Worm (Caenorhabditis elegans): ENCODE measurements around the gene lig-4.

Gene lig-4

ce11 chrIII:7495616-7496146 is 25.6 kb upstream of the lig-4 start (continued):
- TF ChIP-seq dpl-1 (GFP tag; optimal IDR thresholded peaks at IDR 0.05) (no peak), pha-4 (tag; optimal IDR thresholded peaks at IDR 0.05) (no peak), lsy-27 (tag; optimal IDR thresholded peaks at IDR 0.05; ENCODE audit: borderline replicate concordance, insufficient read depth) (no peak), hlh-26 (GFP tag; conservative IDR thresholded peaks at IDR 0.05) (no peak), rcor-1 (GFP tag; IDR thresholded peaks at IDR 0.05) (0 out of 2 replicates have a peak, but pooled peaks have one; percentile 6), madf-8 (GFP tag; conservative IDR thresholded peaks at IDR 0.05) (no peak), cebp-1 (GFP tag; IDR thresholded peaks at IDR 0.05) (no peak), cebp-1 (tag; optimal IDR thresholded peaks at IDR 0.05) (peak; percentile 26), F22D6.2 (tag; optimal IDR thresholded peaks at IDR 0.05) (no peak), lin-54 (GFP tag; optimal IDR thresholded peaks at IDR 0.05) (peak; percentile 48), Y56A3A.18 (GFP tag; IDR thresholded peaks at IDR 0.05) (0 out of 2 replicates have a peak, but pooled peaks have one; percentile 10), sdz-38 (tag; optimal IDR thresholded peaks at IDR 0.05) (no peak), hmg-1.2 (GFP tag; IDR thresholded peaks at IDR 0.05) (no peak; the same call in 1 of the 2 replicates), gei-17 (GFP tag; optimal IDR thresholded peaks at IDR 0.05) (no peak), athp-1 (tag; optimal IDR thresholded peaks at IDR 0.05) (no peak), B0336.3 (GFP tag; IDR thresholded peaks at IDR 0.05) (peak; percentile 6), B0035.1 (tag; optimal IDR thresholded peaks at IDR 0.05) (no peak), snpc-4 (GFP tag; optimal IDR thresholded peaks at IDR 0.05) (peak; percentile 42), snpc-4 (tag; optimal IDR thresholded peaks at IDR 0.05) (no peak), ceh-100 (GFP tag; IDR thresholded peaks at IDR 0.05) (no peak), ceh-40 (GFP tag; IDR thresholded peaks at IDR 0.05) (no peak), egl-18 (GFP tag; IDR thresholded peaks at IDR 0.05) (0 out of 2 replicates have a peak, but pooled peaks have one; percentile 53), nhr-27 (tag; optimal IDR thresholded peaks at IDR 0.05) (no peak), F55B11.4 (tag; optimal IDR thresholded peaks at IDR 0.05; ENCODE audit: borderline replicate concordance, insufficient read depth) (no peak), snpc-3.4 (tag; optimal IDR thresholded peaks at IDR 0.05) (no peak), hmg-20 (GFP tag; IDR thresholded peaks at IDR 0.05) (no peak), lag-1 (GFP tag; IDR thresholded peaks at IDR 0.05) (0 out of 2 replicates have a peak, but pooled peaks have one; percentile 20), die-1 (tag; optimal IDR thresholded peaks at IDR 0.05) (peak; percentile 33), attf-5 (GFP tag; optimal IDR thresholded peaks at IDR 0.05) (no peak), Y95B8A.8 (GFP tag; IDR thresholded peaks at IDR 0.05) (no peak), akir-1 (GFP tag; optimal IDR thresholded peaks at IDR 0.05) (no peak), attf-3 (GFP tag; conservative IDR thresholded peaks at IDR 0.05) (no peak), B0019.2 (GFP tag; conservative IDR thresholded peaks at IDR 0.05) (no peak), attf-6 (GFP tag; IDR thresholded peaks at IDR 0.05) (peak; percentile 42; the same call in 1 of the 2 replicates), let-607 (tag; optimal IDR thresholded peaks at IDR 0.05) (no peak), ztf-3 (GFP tag; optimal IDR thresholded peaks at IDR 0.05) (no peak), C06A6.2 (GFP tag; conservative IDR thresholded peaks at IDR 0.05) (no peak), Y53F4B.3 (GFP tag; IDR thresholded peaks at IDR 0.05) (no peak), sea-2 (GFP tag; IDR thresholded peaks at IDR 0.05) (no peak), mxl-1 (tag; optimal IDR thresholded peaks at IDR 0.05) (no peak), nhr-90 (tag; optimal IDR thresholded peaks at IDR 0.05) (no peak), unc-62 (GFP tag; optimal IDR thresholded peaks at IDR 0.05) (no peak), C17E4.6 (GFP tag; IDR thresholded peaks at IDR 0.05) (no peak; the same call in 1 of the 2 replicates), mel-28 (tag; optimal IDR thresholded peaks at IDR 0.05; ENCODE audit: borderline replicate concordance) (no peak), T26A5.8 (tag; optimal IDR thresholded peaks at IDR 0.05) (no peak), Y67H2A.10 (GFP tag; conservative IDR thresholded peaks at IDR 0.05) (no peak), xnd-1 (tag; optimal IDR thresholded peaks at IDR 0.05) (no peak), nhr-120 (GFP tag; IDR thresholded peaks at IDR 0.05) (no peak)
